Worm (Caenorhabditis elegans): ENCODE measurements around the gene Y48A6C.8.

ce11 chrIII:11154527-11154926 is 27.1 kb upstream of the Y48A6C.8 start, which contains the start of gene cku-70:
- TF ChIP-seq F52B5.7 (tag; optimal IDR thresholded peaks at IDR 0.05) = no peak
- TF ChIP-seq lin-35 (GFP tag; optimal IDR thresholded peaks at IDR 0.05) = no peak
- TF ChIP-seq snpc-3.4 (tag; optimal IDR thresholded peaks at IDR 0.05) = no peak
- TF ChIP-seq ztf-18 (tag; optimal IDR thresholded peaks at IDR 0.05) = no peak
